Worm (Caenorhabditis elegans) whole organism, L1 larva: ENCODE measurements around the gene Y46H3A.5.

Experiments used
- alr-1 ChIP-seq: fragments of 200-800 bp; sonication (Bioruptor generic); optimal IDR thresholded peaks from 2 replicates; lab custom pipeline; 2018; ENCODE audit warnings: borderline replicate concordance, mild to moderate bottlenecking, missing genetic modification characterization, missing compliant biosample characterization
- ama-1 ChIP-seq: fragments of 150-350 bp; optimal IDR thresholded peaks from 2 replicates; lab custom pipeline; 2014
- fos-1 ChIP-seq: fragments of 150-350 bp; optimal IDR thresholded peaks from 2 replicates; lab custom pipeline; 2014; ENCODE audit warnings: missing biosample characterization, missing genetic modification characterization
- lsy-2 ChIP-seq, 2 experiments: fragments of 150-350 bp; optimal IDR thresholded peaks; 2 replicates each; lab custom pipeline; 2014; ENCODE audit warnings: missing biosample characterization in 2 of 2, missing genetic modification characterization in 2 of 2
- mef-2 ChIP-seq: fragments of 150-350 bp; optimal IDR thresholded peaks from 2 replicates; lab custom pipeline; 2014; ENCODE audit warnings: missing biosample characterization, missing genetic modification characterization
- nhr-11 ChIP-seq: fragments of 150-350 bp; optimal IDR thresholded peaks from 2 replicates; lab custom pipeline; 2014; ENCODE audit warnings: missing biosample characterization, missing genetic modification characterization
- nhr-237 ChIP-seq: fragments of 150-350 bp; optimal IDR thresholded peaks from 2 replicates; lab custom pipeline; 2014; ENCODE audit warnings: missing biosample characterization, missing genetic modification characterization
- nhr-28 ChIP-seq: fragments of 150-350 bp; optimal IDR thresholded peaks from 2 replicates; lab custom pipeline; 2014; ENCODE audit warnings: missing biosample characterization, missing genetic modification characterization
- nhr-77 ChIP-seq: fragments of 150-350 bp; optimal IDR thresholded peaks from 2 replicates; lab custom pipeline; 2014; ENCODE audit warnings: missing biosample characterization, missing genetic modification characterization
- snpc-4 ChIP-seq: fragments of 150-350 bp; optimal IDR thresholded peaks from 2 replicates; lab custom pipeline; 2014; ENCODE audit warnings: missing biosample characterization, missing genetic modification characterization
- sox-4 ChIP-seq: sonication (generic microtip); optimal IDR thresholded peaks from 2 replicates; lab custom pipeline; 2016; ENCODE audit warnings: missing genetic modification characterization, missing compliant biosample characterization
- unc-86 ChIP-seq: sonication (generic microtip); optimal IDR thresholded peaks from 2 replicates; lab custom pipeline; 2016; ENCODE audit warnings: missing genetic modification characterization, missing compliant biosample characterization

ce11 chrV:1779136-1779535 is 35.5 kb downstream of the Y46H3A.5 start, which contains the start of gene F36H9.4:
- no peak for TF ChIP-seq nhr-11 (tag; lab: Kevin White, UChicago)
- no peak for TF ChIP-seq lsy-2 (tag; optimal IDR thresholded peaks at IDR 0.05; lab: Kevin White, UChicago)
- no peak for TF ChIP-seq nhr-77 (tag; lab: Kevin White, UChicago)
- TF ChIP-seq unc-86, result no peak
- TF ChIP-seq mef-2, result no peak
- no peak for TF ChIP-seq ama-1 (lab: Kevin White, UChicago)
- no peak for TF ChIP-seq nhr-28 (tag; lab: Kevin White, UChicago)
- TF ChIP-seq snpc-4 (tag; lab: Kevin White, UChicago), result no peak
- no peak for TF ChIP-seq alr-1 (tag; lab: Kevin White, UChicago)
- TF ChIP-seq nhr-237 (tag; lab: Kevin White, UChicago), result no peak
- no peak for TF ChIP-seq fos-1
- no peak for TF ChIP-seq sox-4
